Fruit fly (Drosophila melanogaster) Kc167 (cell line): Measurements from ENCODE around the gene Arl1.

Experiments
- h ChIP-seq: fragments of >200 bp; optimal IDR thresholded peaks from 3 replicates; lab custom pipeline; 2018; ENCODE audit warnings: missing external identifiers
- insv ChIP-seq: fragments of >200 bp; optimal IDR thresholded peaks from 3 replicates; lab custom pipeline; 2018; ENCODE audit warnings: missing external identifiers
- psq ChIP-seq: fragments of >200 bp; optimal IDR thresholded peaks from 2 replicates; lab custom pipeline; 2017; ENCODE audit warnings: missing external identifiers

- no peak for TF ChIP-seq insv
- no peak for TF ChIP-seq h
- TF ChIP-seq psq (lab: Kevin White, UChicago) = no peak
Measured at dm6 chr3L:15958612-15959315, 24.2 kb upstream of the Arl1 start, which contains the start of gene CG17032.
